Worm (Caenorhabditis elegans) whole organism, midembryonic: ENCODE results near the gene srt-42.

Experiments used
- T22C8.4 ChIP-seq: fragments of 200-800 bp; sonication (Bioruptor generic); IDR thresholded peaks from 2 replicates; pipeline ENCODE4 v1.3.6; 2022; ENCODE audit warnings: missing genetic modification characterization, missing compliant biosample characterization
- cog-1 ChIP-seq: sonication (generic microtip); optimal IDR thresholded peaks from 2 replicates; lab custom pipeline; 2016; ENCODE audit warnings: missing genetic modification characterization, missing compliant biosample characterization
- flt-1 ChIP-seq: fragments of 200-800 bp; sonication (Bioruptor generic); IDR thresholded peaks from 2 replicates; pipeline ENCODE4 v1.3.6; 2022; ENCODE audit warnings: missing genetic modification characterization, missing compliant biosample characterization
- klf-2 ChIP-seq: fragments of 200-800 bp; sonication (Bioruptor generic); conservative IDR thresholded peaks from 2 replicates; pipeline ENCODE4 v1.3.6; 2022; ENCODE audit warnings: missing genetic modification reagents, missing genetic modification characterization, missing compliant biosample characterization
- med-1 ChIP-seq: sonication (generic microtip); optimal IDR thresholded peaks from 2 replicates; lab custom pipeline; 2017; ENCODE audit warnings: missing genetic modification characterization, mild to moderate bottlenecking, missing compliant biosample characterization, antibody characterized with exemption, missing genetic modification reagents; ENCODE audit not compliant: insufficient read depth
- ref-1 ChIP-seq: fragments of 200-800 bp; sonication (Bioruptor generic); conservative IDR thresholded peaks from 2 replicates; pipeline ENCODE4 v1.3.6; 2022; ENCODE audit warnings: missing genetic modification reagents, missing genetic modification characterization, missing compliant biosample characterization
- tab-1 ChIP-seq: fragments of 200-800 bp; sonication (Bioruptor generic); IDR thresholded peaks from 2 replicates; pipeline ENCODE4 v1.3.6; 2022; ENCODE audit warnings: missing genetic modification characterization, missing compliant biosample characterization
- ztf-23 ChIP-seq: fragments of 200-800 bp; sonication (Bioruptor generic); IDR thresholded peaks from 2 replicates; pipeline ENCODE4 v1.3.6; 2022; ENCODE audit warnings: missing genetic modification reagents, missing genetic modification characterization, missing compliant biosample characterization
- ztf-29 ChIP-seq: fragments of 200-800 bp; sonication (Bioruptor generic); IDR thresholded peaks from 2 replicates; pipeline ENCODE4 v1.3.6; 2022; ENCODE audit warnings: missing genetic modification reagents, missing genetic modification characterization, missing compliant biosample characterization

Gene srt-42

DNA sequence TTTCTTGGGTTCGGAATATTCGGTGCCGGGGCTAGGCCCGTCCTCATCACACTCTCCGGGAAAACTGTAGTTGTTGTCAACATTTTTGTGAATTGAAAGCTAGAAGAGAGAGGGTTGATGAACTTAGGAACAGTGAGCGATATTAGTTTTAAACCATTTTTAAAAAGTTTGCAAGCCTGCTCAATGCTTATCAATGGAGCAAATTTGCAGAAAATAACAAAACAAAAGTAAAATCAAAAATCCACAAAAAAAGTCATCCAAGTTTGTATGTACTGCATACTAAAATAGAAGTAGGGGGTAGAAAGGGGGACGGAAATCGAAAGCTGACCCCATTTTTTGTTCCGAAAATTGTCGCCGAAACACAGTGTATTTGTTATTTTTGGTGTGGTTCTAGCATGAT lies 48.9 kb downstream of the srt-42 start, which contains the start of gene T10B5.10:
TSS of gene T10B5.10 (minus strand) at position 101 of the 400 bp plus-strand sequence.
- TF ChIP-seq cog-1 (tag; lab: Kevin White, UChicago): no peak
- TF ChIP-seq ref-1: no peak
- TF ChIP-seq flt-1 (GFP tag; lab: Robert Waterston, UW): no peak
- no peak for TF ChIP-seq klf-2 (GFP tag; lab: Robert Waterston, UW)
- no peak for TF ChIP-seq ztf-23 (GFP tag; lab: Robert Waterston, UW)
- TF ChIP-seq ztf-29 (GFP tag; lab: Robert Waterston, UW): no peak
- TF ChIP-seq tab-1 (GFP tag; lab: Robert Waterston, UW): no peak
- no peak for TF ChIP-seq T22C8.4 (GFP tag; lab: Robert Waterston, UW)
- TF ChIP-seq med-1: no peak

DNA sequence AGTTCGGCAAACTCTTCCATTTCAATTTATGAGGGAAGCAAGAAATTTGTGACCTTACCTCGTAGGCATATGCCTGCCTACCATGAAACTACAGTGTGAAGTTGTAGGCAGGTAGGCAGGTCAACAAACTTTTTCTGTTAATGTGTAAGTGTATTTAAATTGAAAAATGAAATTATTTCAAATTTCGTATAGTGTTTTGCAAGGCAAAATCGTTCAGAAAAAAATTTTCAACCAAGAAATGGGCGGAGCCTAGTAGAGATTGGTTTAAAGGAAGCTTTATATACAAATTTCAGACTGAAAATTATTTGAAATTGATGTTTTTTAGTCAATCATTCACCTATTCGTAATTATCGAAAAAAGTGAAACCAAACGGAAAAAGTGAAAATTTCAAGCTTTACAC lies 50.6 kb downstream of the srt-42 start:
- TF ChIP-seq cog-1 (tag; lab: Kevin White, UChicago) (no peak), ref-1 (no peak), ztf-29 (GFP tag; lab: Robert Waterston, UW) (no peak), flt-1 (GFP tag; lab: Robert Waterston, UW) (no peak), med-1 (no peak), tab-1 (GFP tag; lab: Robert Waterston, UW) (no peak), ztf-23 (GFP tag; lab: Robert Waterston, UW) (no peak), klf-2 (GFP tag; lab: Robert Waterston, UW) (no peak), T22C8.4 (GFP tag; lab: Robert Waterston, UW) (no peak)
